Worm (Caenorhabditis elegans) whole organism, late embryonic: ENCODE data around the gene rbr-2.
A peak's percentile ranks its signal among the peaks of the same experiment; 100 is the strongest.

Source experiments
- ceh-48 ChIP-seq: sonication (generic microtip); optimal IDR thresholded peaks from 2 replicates; lab custom pipeline; 2016; ENCODE audit warnings: missing genetic modification characterization, inconsistent platforms, missing compliant biosample characterization
- elt-2 ChIP-seq: sonication (generic microtip); optimal IDR thresholded peaks from 2 replicates; lab custom pipeline; 2016; ENCODE audit warnings: missing genetic modification reagents, missing genetic modification characterization, missing compliant biosample characterization
- fkh-6 ChIP-seq: sonication (generic microtip); optimal IDR thresholded peaks from 2 replicates; lab custom pipeline; 2016; ENCODE audit warnings: missing genetic modification characterization, missing compliant biosample characterization
- unc-55 ChIP-seq: sonication (generic microtip); optimal IDR thresholded peaks from 2 replicates; lab custom pipeline; 2017; ENCODE audit warnings: missing biosample characterization, missing genetic modification reagents, missing genetic modification characterization

The rbr-2 gene

ce11 chrIV:10975968-10976367 lies 56.1 kb downstream of the rbr-2 start:
- TF ChIP-seq unc-55 (GFP tag; lab: Kevin White, UChicago) (no peak), ceh-48 (tag; lab: Kevin White, UChicago) (no peak), fkh-6 (tag; lab: Kevin White, UChicago) (no peak), elt-2 (peak; percentile 72)
